Fruit fly (Drosophila melanogaster) whole organism, embryonic: ENCODE data around the gene nmo.

ENCODE experiments used
- CG10431 ChIP-seq: fragments of 200-800 bp; sonication (Bioruptor generic); optimal IDR thresholded peaks from 3 replicates; lab custom pipeline; 2018; ENCODE audit warnings: missing biosample characterization, mild to moderate bottlenecking, missing genetic modification characterization
- CG10959 ChIP-seq: fragments of 200-800 bp; sonication (Bioruptor generic); IDR thresholded peaks from 2 replicates; pipeline ENCODE4 v1.3.6; 2022; ENCODE audit warnings: missing biosample characterization, missing genetic modification characterization
- CG12071 ChIP-seq: fragments of 200-800 bp; sonication (Bioruptor generic); optimal IDR thresholded peaks from 3 replicates; lab custom pipeline; 2018; ENCODE audit warnings: missing biosample characterization, mild to moderate bottlenecking, missing genetic modification characterization
- CG12155 ChIP-seq: fragments of 200-800 bp; sonication (Bioruptor generic); optimal IDR thresholded peaks from 3 replicates; lab custom pipeline; 2016; ENCODE audit warnings: missing biosample characterization, missing genetic modification characterization
- CG12744 ChIP-seq: fragments of 200-800 bp; sonication (Bioruptor generic); optimal IDR thresholded peaks from 2 replicates; lab custom pipeline; 2016; ENCODE audit warnings: missing biosample characterization, missing genetic modification characterization
- CG16779 ChIP-seq: fragments of 200-800 bp; sonication (Bioruptor generic); IDR thresholded peaks from 2 replicates; pipeline ENCODE4 v1.3.6; 2022; ENCODE audit warnings: missing biosample characterization, missing genetic modification characterization
- CG16813 ChIP-seq: fragments of 200-800 bp; sonication (Bioruptor generic); IDR thresholded peaks from 3 replicates; pipeline ENCODE4 v1.3.6; 2022; ENCODE audit warnings: missing biosample characterization, missing genetic modification characterization; ENCODE audit not compliant: partially characterized antibody
- CG17359 ChIP-seq: fragments of 200-800 bp; sonication (Bioruptor generic); optimal IDR thresholded peaks from 3 replicates; lab custom pipeline; 2018; ENCODE audit warnings: missing biosample characterization, mild to moderate bottlenecking, missing genetic modification characterization, moderate library complexity
- CG18262 ChIP-seq: fragments of 200-800 bp; optimal IDR thresholded peaks from 3 replicates; lab custom pipeline; 2019; ENCODE audit warnings: missing biosample characterization, mild to moderate bottlenecking, missing genetic modification characterization, moderate library complexity
- CG18619 ChIP-seq: fragments of 200-800 bp; sonication (Bioruptor generic); optimal IDR thresholded peaks from 3 replicates; lab custom pipeline; 2017; ENCODE audit warnings: missing biosample characterization, mild to moderate bottlenecking, missing genetic modification characterization
- CG2199 ChIP-seq: fragments of 200-800 bp; sonication (Bioruptor generic); IDR thresholded peaks from 3 replicates; pipeline ENCODE4 v1.3.6; 2022; ENCODE audit warnings: missing biosample characterization, missing genetic modification characterization
- CG2712 ChIP-seq: fragments of 200-800 bp; optimal IDR thresholded peaks from 3 replicates; lab custom pipeline; 2019; ENCODE audit warnings: missing biosample characterization, mild to moderate bottlenecking, missing genetic modification characterization, moderate library complexity
- CG2889 ChIP-seq: fragments of 200-800 bp; sonication (Bioruptor generic); IDR thresholded peaks from 3 replicates; pipeline ENCODE4 v1.3.6; 2022; ENCODE audit warnings: missing biosample characterization, missing genetic modification characterization
- CG32772 ChIP-seq: fragments of 200-800 bp; sonication (Bioruptor generic); IDR thresholded peaks from 2 replicates; pipeline ENCODE4 v1.3.6; 2022; ENCODE audit warnings: missing biosample characterization, missing genetic modification characterization
- CG6791 ChIP-seq: fragments of 200-800 bp; sonication (Bioruptor generic); IDR thresholded peaks from 3 replicates; pipeline ENCODE4 v1.3.6; 2022; ENCODE audit warnings: missing biosample characterization, missing genetic modification characterization; ENCODE audit not compliant: partially characterized antibody
- CG8924 ChIP-seq: fragments of 200-800 bp; optimal IDR thresholded peaks from 3 replicates; lab custom pipeline; 2019; ENCODE audit warnings: missing biosample characterization, mild to moderate bottlenecking, missing genetic modification characterization, moderate library complexity
- D19A ChIP-seq: fragments of 200-800 bp; optimal IDR thresholded peaks from 3 replicates; lab custom pipeline; 2019; ENCODE audit warnings: missing biosample characterization, mild to moderate bottlenecking, missing genetic modification characterization, moderate library complexity
- Drgx ChIP-seq: fragments of 200-800 bp; sonication (Bioruptor generic); IDR thresholded peaks from 2 replicates; pipeline ENCODE4 v1.3.6; 2022; ENCODE audit warnings: missing biosample characterization, missing genetic modification characterization
- Ets65A ChIP-seq: fragments of 200-800 bp; sonication (Bioruptor generic); peaks from one replicate; lab custom pipeline; 2016; ENCODE audit warnings: missing biosample characterization, missing genetic modification characterization
- Ets97D ChIP-seq: fragments of 200-800 bp; sonication (Bioruptor generic); optimal IDR thresholded peaks from 3 replicates; lab custom pipeline; 2016; ENCODE audit warnings: missing biosample characterization, missing genetic modification characterization
- HLH54F ChIP-seq: fragments of 200-800 bp; sonication (Bioruptor generic); optimal IDR thresholded peaks from 3 replicates; lab custom pipeline; 2016; ENCODE audit warnings: missing biosample characterization, missing genetic modification characterization
- Hey ChIP-seq: fragments of 200-800 bp; sonication (Bioruptor generic); optimal IDR thresholded peaks from 3 replicates; lab custom pipeline; 2018; ENCODE audit warnings: missing biosample characterization, mild to moderate bottlenecking, missing genetic modification characterization
- HmgD ChIP-seq: fragments of 200-800 bp; sonication (Bioruptor generic); optimal IDR thresholded peaks from 3 replicates; lab custom pipeline; 2016; ENCODE audit warnings: missing biosample characterization, missing genetic modification characterization
- Hr78 ChIP-seq, 2 experiments: fragments of 200-800 bp in 1 of 2; fragments of >200 bp in 1 of 2; sonication (Bioruptor generic) in 1 of 2; optimal IDR thresholded peaks; 2 replicates each; lab custom pipeline; 2017 to 2019; ENCODE audit warnings: missing biosample characterization in 2 of 2, missing genetic modification characterization in 2 of 2, mild to moderate bottlenecking in 1 of 2, moderate library complexity in 1 of 2
- Myb ChIP-seq: fragments of 200-800 bp; sonication (Bioruptor generic); optimal IDR thresholded peaks from 2 replicates; lab custom pipeline; 2016; ENCODE audit warnings: missing biosample characterization, missing genetic modification characterization
- Nf-YB ChIP-seq: fragments of 200-800 bp; sonication (Bioruptor generic); optimal IDR thresholded peaks from 3 replicates; lab custom pipeline; 2019; ENCODE audit warnings: missing biosample characterization, mild to moderate bottlenecking, missing genetic modification characterization, moderate library complexity
- Optix ChIP-seq: fragments of 200-800 bp; sonication (Bioruptor generic); IDR thresholded peaks from 3 replicates; pipeline ENCODE4 v1.3.6; 2022; ENCODE audit warnings: missing biosample characterization, missing genetic modification characterization
- chm ChIP-seq: fragments of 200-800 bp; sonication (Bioruptor generic); IDR thresholded peaks from 2 replicates; pipeline ENCODE4 v1.3.6; 2022; ENCODE audit warnings: missing biosample characterization, missing genetic modification characterization
- crol ChIP-seq: fragments of 200-800 bp; sonication (Bioruptor generic); IDR thresholded peaks from 2 replicates; pipeline ENCODE4 v1.3.6; 2022; ENCODE audit warnings: missing biosample characterization, missing genetic modification characterization
- emc ChIP-seq: fragments of 200-800 bp; sonication (Bioruptor generic); optimal IDR thresholded peaks from 2 replicates; lab custom pipeline; 2016; ENCODE audit warnings: missing biosample characterization, missing genetic modification characterization
- gcm2 ChIP-seq: fragments of 200-800 bp; sonication (Bioruptor generic); optimal IDR thresholded peaks from 2 replicates; lab custom pipeline; 2016; ENCODE audit warnings: missing biosample characterization, missing genetic modification characterization
- jing ChIP-seq: fragments of 200-800 bp; sonication (Bioruptor generic); optimal IDR thresholded peaks from 2 replicates; lab custom pipeline; 2018; ENCODE audit warnings: missing biosample characterization, mild to moderate bottlenecking, missing genetic modification characterization
- kni ChIP-seq: fragments of 200-800 bp; sonication (Bioruptor generic); optimal IDR thresholded peaks from 3 replicates; lab custom pipeline; 2017; ENCODE audit warnings: mild to moderate bottlenecking, missing biosample characterization, missing genetic modification reagents, missing genetic modification characterization
- lilli ChIP-seq: fragments of 200-800 bp; sonication (Bioruptor generic); optimal IDR thresholded peaks from 3 replicates; lab custom pipeline; 2016; ENCODE audit warnings: missing biosample characterization, missing genetic modification characterization
- luna ChIP-seq: fragments of 200-800 bp; sonication (Bioruptor generic); optimal IDR thresholded peaks from 2 replicates; lab custom pipeline; 2016; ENCODE audit warnings: missing biosample characterization, missing genetic modification characterization
- nmo ChIP-seq: fragments of 200-800 bp; sonication (Bioruptor generic); optimal IDR thresholded peaks from 2 replicates; lab custom pipeline; 2018; ENCODE audit warnings: missing biosample characterization, mild to moderate bottlenecking, missing genetic modification characterization, moderate library complexity
- pnt ChIP-seq: fragments of 200-800 bp; sonication (Bioruptor generic); optimal IDR thresholded peaks from 3 replicates; lab custom pipeline; 2016; ENCODE audit warnings: missing biosample characterization, missing genetic modification characterization
- ro ChIP-seq: fragments of 200-800 bp; sonication (Bioruptor generic); IDR thresholded peaks from 2 replicates; pipeline ENCODE4 v1.3.6; 2022; ENCODE audit warnings: missing biosample characterization, missing genetic modification characterization
- sd ChIP-seq: fragments of 200-800 bp; sonication (Bioruptor generic); optimal IDR thresholded peaks from 3 replicates; lab custom pipeline; 2018; ENCODE audit warnings: missing biosample characterization, mild to moderate bottlenecking, missing genetic modification characterization, moderate library complexity
- sim ChIP-seq: fragments of 200-800 bp; sonication (Bioruptor generic); IDR thresholded peaks from 2 replicates; pipeline ENCODE4 v1.3.6; 2022; ENCODE audit warnings: missing biosample characterization, missing genetic modification characterization
- sisA ChIP-seq: fragments of 200-800 bp; sonication (Bioruptor generic); IDR thresholded peaks from 2 replicates; pipeline ENCODE4 v1.3.6; 2022; ENCODE audit warnings: missing biosample characterization, missing genetic modification characterization
- tgo ChIP-seq: fragments of 200-800 bp; sonication (Bioruptor generic); IDR thresholded peaks from 3 replicates; pipeline ENCODE4 v1.3.6; 2022; ENCODE audit warnings: missing biosample characterization, missing genetic modification characterization
- vvl ChIP-seq: fragments of 200-800 bp; sonication (Bioruptor generic); IDR thresholded peaks from 2 replicates; pipeline ENCODE4 v1.3.6; 2022; ENCODE audit warnings: missing biosample characterization, missing genetic modification characterization
- wek ChIP-seq: fragments of 200-800 bp; sonication (Bioruptor generic); optimal IDR thresholded peaks from 3 replicates; lab custom pipeline; 2018; ENCODE audit warnings: missing biosample characterization, mild to moderate bottlenecking, missing genetic modification characterization, moderate library complexity

The nmo gene

dm6 chr3L:7988828-7989673 lies 10.2 kb downstream of the nmo start (continued):
- TF ChIP-seq CG32772 (GFP tag; lab: Robert Waterston, UW) (peak; percentile 66), D19A (tag; lab: Kevin White, UChicago) (peak; percentile 69), lilli (GFP tag; lab: Kevin White, UChicago) (peak; percentile 55), CG2199 (GFP tag; lab: Robert Waterston, UW) (peak; percentile 66; the same call in 1 of the 3 replicates), HLH54F (no peak), CG16813 (GFP tag; lab: Robert Waterston, UW) (no peak), CG12744 (no peak), Optix (no peak; the same call in 2 of the 3 replicates), CG18619 (peak; percentile 57), sd (tag; lab: Kevin White, UChicago) (no peak), CG12071 (GFP tag; lab: Kevin White, UChicago) (no peak), sisA (GFP tag; lab: Robert Waterston, UW) (no peak; the same call in 1 of the 2 replicates), CG16779 (GFP tag; lab: Robert Waterston, UW) (no peak), gcm2 (GFP tag; lab: Kevin White, UChicago) (peak; percentile 24), kni (peak; percentile 79), tgo (GFP tag; lab: Robert Waterston, UW) (peak; percentile 50; the same call in 1 of the 3 replicates), CG18262 (peak; percentile 93), jing (GFP tag; lab: Kevin White, UChicago) (peak; percentile 29), emc (no peak), CG12155 (GFP tag; lab: Kevin White, UChicago) (peak; percentile 54), nmo (GFP tag; lab: Kevin White, UChicago) (peak; percentile 97), CG17359 (tag; lab: Kevin White, UChicago) (peak; percentile 74), ro (GFP tag; lab: Robert Waterston, UW) (peak; percentile 31; the same call in 1 of the 2 replicates), luna (no peak), CG2889 (GFP tag; lab: Robert Waterston, UW) (no peak)

dm6 chr3L:7990256-7990655 lies 11.4 kb downstream of the nmo start:
- TF ChIP-seq Drgx (GFP tag; lab: Robert Waterston, UW) (peak; percentile 54; the same call in 1 of the 2 replicates), CG10431 (GFP tag; lab: Kevin White, UChicago) (no peak), Ets65A (GFP tag; lab: Kevin White, UChicago) (peak; percentile 61)

dm6 chr3L:7992854-7993253 lies 14.0 kb downstream of the nmo start:
- TF ChIP-seq CG6791 (no peak), chm (0 out of 2 replicates have a peak, but pooled peaks have one; percentile 33), CG8924 (no peak), crol (GFP tag; lab: Robert Waterston, UW) (peak; percentile 29; the same call in 1 of the 2 replicates), sim (GFP tag; lab: Robert Waterston, UW) (no peak)
- TF ChIP-seq, all 482 proteins: peak for 2

dm6 chr3L:7993570-7994319 lies 14.9 kb downstream of the nmo start:
- TF ChIP-seq pnt (GFP tag; lab: Kevin White, UChicago): no peak
- peak; percentile 66 for TF ChIP-seq nmo (GFP tag; lab: Kevin White, UChicago)
- no peak for TF ChIP-seq Nf-YB (GFP tag; lab: Kevin White, UChicago)
- TF ChIP-seq Ets97D (GFP tag; lab: Kevin White, UChicago): no peak
- TF ChIP-seq CG6791: no peak
- no peak for TF ChIP-seq CG10959 (GFP tag; lab: Robert Waterston, UW)
- no peak for TF ChIP-seq wek (GFP tag; lab: Kevin White, UChicago)
- TF ChIP-seq Hey (tag; lab: Kevin White, UChicago): no peak
- TF ChIP-seq sisA (GFP tag; lab: Robert Waterston, UW): no peak
- peak; percentile 22 for TF ChIP-seq CG2712
- TF ChIP-seq CG18262: peak; percentile 25
- peak; percentile 14; the same call in 1 of the 2 replicates for TF ChIP-seq vvl (GFP tag; lab: Robert Waterston, UW)
- TF ChIP-seq CG12744: no peak
- TF ChIP-seq Myb (GFP tag; lab: Kevin White, UChicago): no peak
- TF ChIP-seq HmgD (GFP tag; lab: Kevin White, UChicago): no peak
- peak in 1 of 2 experiments; percentile 74 for TF ChIP-seq Hr78 (GFP tag; optimal IDR thresholded peaks at IDR 0.05; lab: Kevin White, UChicago)
